Worm (Caenorhabditis elegans) whole organism, late embryonic: ENCODE results near the gene srh-250.
A peak's percentile ranks its signal among the peaks of the same experiment; 100 is the strongest.

Experiments
- C08G9.2 ChIP-seq: sonication (generic microtip); optimal IDR thresholded peaks from 2 replicates; lab custom pipeline; 2016; ENCODE audit warnings: mild to moderate bottlenecking, missing genetic modification characterization, moderate library complexity, missing compliant biosample characterization
- C38D4.7 ChIP-seq: fragments of 200-800 bp; sonication (Bioruptor generic); optimal IDR thresholded peaks from 2 replicates; lab custom pipeline; 2018; ENCODE audit warnings: mild to moderate bottlenecking, missing genetic modification characterization, moderate library complexity, missing compliant biosample characterization
- F13H6.1 ChIP-seq: sonication (generic microtip); optimal IDR thresholded peaks from 2 replicates; lab custom pipeline; 2016; ENCODE audit warnings: missing genetic modification characterization, missing compliant biosample characterization
- Y22D7AL.16 ChIP-seq: sonication (generic microtip); optimal IDR thresholded peaks from 2 replicates; lab custom pipeline; 2016; ENCODE audit warnings: missing genetic modification characterization, missing compliant biosample characterization
- ceh-14 ChIP-seq: sonication (generic microtip); optimal IDR thresholded peaks from 2 replicates; lab custom pipeline; 2016; ENCODE audit warnings: missing genotype, missing genetic modification characterization, missing compliant biosample characterization
- ceh-18 ChIP-seq: sonication (generic microtip); optimal IDR thresholded peaks from 2 replicates; lab custom pipeline; 2016; ENCODE audit warnings: missing genetic modification characterization, missing compliant biosample characterization
- ceh-19 ChIP-seq: fragments of 200-800 bp; sonication (Bioruptor generic); optimal IDR thresholded peaks from 2 replicates; lab custom pipeline; 2018; ENCODE audit warnings: mild to moderate bottlenecking, missing genetic modification characterization, missing compliant biosample characterization
- ceh-2 ChIP-seq: sonication (generic microtip); optimal IDR thresholded peaks from 2 replicates; lab custom pipeline; 2016; ENCODE audit warnings: missing genotype, missing genetic modification characterization, missing compliant biosample characterization
- ceh-30 ChIP-seq: fragments of 150-350 bp; optimal IDR thresholded peaks from 2 replicates; lab custom pipeline; 2014; ENCODE audit warnings: missing biosample characterization, missing genetic modification characterization
- ceh-31 ChIP-seq: sonication (generic microtip); optimal IDR thresholded peaks from 2 replicates; lab custom pipeline; 2016; ENCODE audit warnings: missing genetic modification characterization, missing compliant biosample characterization
- ceh-34 ChIP-seq: sonication (generic microtip); optimal IDR thresholded peaks from 2 replicates; lab custom pipeline; 2016; ENCODE audit warnings: mild to moderate bottlenecking, missing genetic modification characterization, missing compliant biosample characterization
- ceh-48 ChIP-seq: sonication (generic microtip); optimal IDR thresholded peaks from 2 replicates; lab custom pipeline; 2016; ENCODE audit warnings: missing genetic modification characterization, inconsistent platforms, missing compliant biosample characterization
- ceh-9 ChIP-seq: sonication (generic microtip); optimal IDR thresholded peaks from 2 replicates; lab custom pipeline; 2016; ENCODE audit warnings: mild to moderate bottlenecking, missing genetic modification characterization, inconsistent platforms, missing compliant biosample characterization
- elt-2 ChIP-seq: sonication (generic microtip); optimal IDR thresholded peaks from 2 replicates; lab custom pipeline; 2016; ENCODE audit warnings: missing genetic modification reagents, missing genetic modification characterization, missing compliant biosample characterization
- ets-4 ChIP-seq: sonication (generic microtip); optimal IDR thresholded peaks from 2 replicates; lab custom pipeline; 2016; ENCODE audit warnings: missing genetic modification characterization, missing compliant biosample characterization
- eyg-1 ChIP-seq: sonication (generic microtip); optimal IDR thresholded peaks from 2 replicates; lab custom pipeline; 2016; ENCODE audit warnings: missing genotype, missing genetic modification characterization, missing compliant biosample characterization
- fkh-10 ChIP-seq: fragments of 150-350 bp; optimal IDR thresholded peaks from 2 replicates; lab custom pipeline; 2014; ENCODE audit warnings: missing biosample characterization, missing genetic modification reagents, missing genetic modification characterization
- fkh-6 ChIP-seq: sonication (generic microtip); optimal IDR thresholded peaks from 2 replicates; lab custom pipeline; 2016; ENCODE audit warnings: missing genetic modification characterization, missing compliant biosample characterization
- hlh-15 ChIP-seq: sonication (generic microtip); optimal IDR thresholded peaks from 2 replicates; lab custom pipeline; 2016; ENCODE audit warnings: missing genetic modification characterization, missing compliant biosample characterization
- hlh-30 ChIP-seq: sonication (generic microtip); optimal IDR thresholded peaks from 2 replicates; lab custom pipeline; 2017; ENCODE audit warnings: antibody characterized with exemption, missing genetic modification characterization, missing compliant biosample characterization; ENCODE audit not compliant: insufficient read depth
- hlh-6 ChIP-seq: sonication (generic microtip); optimal IDR thresholded peaks from 2 replicates; lab custom pipeline; 2016; ENCODE audit warnings: missing genotype, missing genetic modification characterization, missing compliant biosample characterization
- hlh-8 ChIP-seq: sonication (generic microtip); optimal IDR thresholded peaks from 2 replicates; lab custom pipeline; 2016; ENCODE audit warnings: missing genotype, missing genetic modification characterization, missing compliant biosample characterization
- madf-2 ChIP-seq: sonication (generic microtip); optimal IDR thresholded peaks from 2 replicates; lab custom pipeline; 2017; ENCODE audit warnings: missing genetic modification characterization, missing compliant biosample characterization
- nfya-1 ChIP-seq: sonication (generic microtip); optimal IDR thresholded peaks from 2 replicates; lab custom pipeline; 2017; ENCODE audit warnings: missing genetic modification characterization, mild to moderate bottlenecking, missing compliant biosample characterization, antibody characterized with exemption, moderate library complexity
- nhr-11 ChIP-seq: fragments of 150-350 bp; optimal IDR thresholded peaks from 2 replicates; lab custom pipeline; 2014; ENCODE audit warnings: missing biosample characterization, missing genetic modification characterization
- pag-3 ChIP-seq: sonication (generic microtip); optimal IDR thresholded peaks from 2 replicates; lab custom pipeline; 2016; ENCODE audit warnings: missing compliant biosample characterization, missing genetic modification characterization, borderline replicate concordance
- pax-1 ChIP-seq: fragments of 150-350 bp; optimal IDR thresholded peaks from 2 replicates; lab custom pipeline; 2014; ENCODE audit warnings: missing biosample characterization, missing genetic modification characterization
- pqm-1 ChIP-seq: sonication (generic microtip); optimal IDR thresholded peaks from 2 replicates; lab custom pipeline; 2016; ENCODE audit warnings: missing genetic modification characterization, missing compliant biosample characterization
- pros-1 ChIP-seq: fragments of 150-350 bp; optimal IDR thresholded peaks from 2 replicates; lab custom pipeline; 2014; ENCODE audit warnings: missing biosample characterization, missing genetic modification reagents, missing genetic modification characterization
- ref-2 ChIP-seq: sonication (generic microtip); optimal IDR thresholded peaks from 2 replicates; lab custom pipeline; 2016; ENCODE audit warnings: missing genetic modification characterization, missing compliant biosample characterization
- sdc-2 ChIP-seq: sonication (generic microtip); optimal IDR thresholded peaks from 2 replicates; lab custom pipeline; 2016; ENCODE audit warnings: missing genotype, missing genetic modification characterization, missing compliant biosample characterization
- sox-2 ChIP-seq: fragments of 200-800 bp; sonication (Bioruptor generic); IDR thresholded peaks from 2 replicates; pipeline ENCODE4 v1.3.6; 2022; ENCODE audit warnings: missing genetic modification reagents, missing genetic modification characterization, missing compliant biosample characterization
- sox-4 ChIP-seq: sonication (generic microtip); optimal IDR thresholded peaks from 2 replicates; lab custom pipeline; 2017; ENCODE audit warnings: mild to moderate bottlenecking, missing genetic modification characterization, inconsistent platforms, missing compliant biosample characterization
- syd-9 ChIP-seq: sonication (generic microtip); optimal IDR thresholded peaks from 2 replicates; lab custom pipeline; 2016; ENCODE audit warnings: mild to moderate bottlenecking, missing genetic modification characterization, moderate library complexity, missing compliant biosample characterization
- tbx-2 ChIP-seq: sonication (generic microtip); optimal IDR thresholded peaks from 2 replicates; lab custom pipeline; 2016; ENCODE audit warnings: missing genetic modification characterization, missing compliant biosample characterization
- tbx-7 ChIP-seq: sonication (generic microtip); optimal IDR thresholded peaks from 2 replicates; lab custom pipeline; 2016; ENCODE audit warnings: missing genotype, missing genetic modification characterization, missing compliant biosample characterization
- ttx-3 ChIP-seq: sonication (generic microtip); optimal IDR thresholded peaks from 2 replicates; lab custom pipeline; 2016; ENCODE audit warnings: missing genetic modification reagents, missing genetic modification characterization, missing compliant biosample characterization
- unc-3 ChIP-seq, 2 experiments: fragments of 200-800 bp in 1 of 2; sonication (Bioruptor generic) in 1 of 2; sonication (generic microtip) in 1 of 2; conservative IDR thresholded peaks in 1 of 2; optimal IDR thresholded peaks in 1 of 2; 2 replicates each; pipeline versions ENCODE4 v1.3.6 to Lab custom; 2016 to 2022; ENCODE audit warnings: missing compliant biosample characterization in 2 of 2, missing genetic modification characterization in 2 of 2, missing genetic modification reagents in 1 of 2
- unc-42 ChIP-seq: sonication (generic microtip); optimal IDR thresholded peaks from 2 replicates; lab custom pipeline; 2016; ENCODE audit warnings: missing genotype, missing genetic modification characterization, missing compliant biosample characterization
- unc-55 ChIP-seq: sonication (generic microtip); optimal IDR thresholded peaks from 2 replicates; lab custom pipeline; 2017; ENCODE audit warnings: missing biosample characterization, missing genetic modification reagents, missing genetic modification characterization
- zip-5 ChIP-seq: sonication (generic microtip); optimal IDR thresholded peaks from 2 replicates; lab custom pipeline; 2016; ENCODE audit warnings: missing genetic modification characterization, missing compliant biosample characterization
- ztf-16 ChIP-seq: sonication (generic microtip); optimal IDR thresholded peaks from 2 replicates; lab custom pipeline; 2017; ENCODE audit warnings: missing genetic modification characterization, missing compliant biosample characterization

Gene srh-250

ce11 chrII:3896920-3897319 lies 18.5 kb downstream of the srh-250 start:
- TF ChIP-seq hlh-8 (tag; lab: Kevin White, UChicago): peak; percentile 20
- no peak for TF ChIP-seq C08G9.2 (tag; lab: Kevin White, UChicago)
- TF ChIP-seq fkh-10 (GFP tag; lab: Kevin White, UChicago): no peak
- peak; percentile 29 for TF ChIP-seq elt-2 (tag; lab: Kevin White, UChicago)
- peak; percentile 19 for TF ChIP-seq pax-1 (tag; lab: Kevin White, UChicago)
- no peak for TF ChIP-seq zip-5 (tag; lab: Kevin White, UChicago)
- no peak for TF ChIP-seq nhr-11 (tag; lab: Kevin White, UChicago)
- TF ChIP-seq tbx-7 (tag; lab: Kevin White, UChicago): no peak
- no peak for TF ChIP-seq madf-2 (tag; lab: Kevin White, UChicago)
- TF ChIP-seq ets-4 (tag; lab: Kevin White, UChicago): peak; percentile 32
- TF ChIP-seq hlh-30: peak; percentile 18
- no peak for TF ChIP-seq syd-9
- TF ChIP-seq ceh-19 (GFP tag; lab: Kevin White, UChicago): no peak
- TF ChIP-seq ceh-31 (tag; lab: Kevin White, UChicago): peak; percentile 59
- no peak for TF ChIP-seq sox-4 (tag; lab: Kevin White, UChicago)
- TF ChIP-seq eyg-1 (tag; lab: Kevin White, UChicago): no peak
- TF ChIP-seq ceh-14 (tag; lab: Kevin White, UChicago): no peak
- no peak for TF ChIP-seq pag-3 (tag; lab: Kevin White, UChicago)
- no peak for TF ChIP-seq fkh-6 (tag; lab: Kevin White, UChicago)
- peak; percentile 66 for TF ChIP-seq nfya-1 (tag; lab: Kevin White, UChicago)
- TF ChIP-seq unc-42 (tag; lab: Kevin White, UChicago): peak; percentile 59
- no peak for TF ChIP-seq unc-3 (GFP tag; conservative IDR thresholded peaks at IDR 0.05; lab: Robert Waterston, UW)
- TF ChIP-seq unc-3 (tag; optimal IDR thresholded peaks at IDR 0.05; lab: Kevin White, UChicago): no peak
- peak; percentile 61 for TF ChIP-seq sox-2 (GFP tag; lab: Robert Waterston, UW)
- no peak for TF ChIP-seq tbx-2 (tag; lab: Kevin White, UChicago)
- no peak for TF ChIP-seq ceh-9 (tag; lab: Kevin White, UChicago)
- no peak for TF ChIP-seq hlh-15
- TF ChIP-seq pqm-1 (tag; lab: Kevin White, UChicago): no peak
- peak; percentile 16 for TF ChIP-seq ceh-34
- TF ChIP-seq Y22D7AL.16 (tag; lab: Kevin White, UChicago): no peak
- peak; percentile 10 for TF ChIP-seq ceh-48
- TF ChIP-seq ceh-18 (tag; lab: Kevin White, UChicago): no peak
- TF ChIP-seq F13H6.1 (tag; lab: Kevin White, UChicago): peak; percentile 17
- TF ChIP-seq ref-2 (tag; lab: Kevin White, UChicago): peak; percentile 20
- TF ChIP-seq unc-55 (GFP tag; lab: Kevin White, UChicago): peak; percentile 27
- no peak for TF ChIP-seq ztf-16 (tag; lab: Kevin White, UChicago)
- no peak for TF ChIP-seq ceh-30 (tag; lab: Kevin White, UChicago)

- no peak for TF ChIP-seq ttx-3
- TF ChIP-seq pros-1 (tag; lab: Kevin White, UChicago): no peak
- peak; percentile 55 for TF ChIP-seq ceh-31 (tag; lab: Kevin White, UChicago)
- no peak for TF ChIP-seq Y22D7AL.16 (tag; lab: Kevin White, UChicago)
- TF ChIP-seq hlh-6 (tag; lab: Kevin White, UChicago): no peak
- TF ChIP-seq nfya-1 (tag; lab: Kevin White, UChicago): peak; percentile 53
- TF ChIP-seq unc-42 (tag; lab: Kevin White, UChicago): peak; percentile 70
- TF ChIP-seq ceh-30 (tag; lab: Kevin White, UChicago): no peak
- TF ChIP-seq pqm-1 (tag; lab: Kevin White, UChicago): no peak
- no peak for TF ChIP-seq tbx-7 (tag; lab: Kevin White, UChicago)
- TF ChIP-seq ceh-9 (tag; lab: Kevin White, UChicago): no peak
- peak; percentile 40 for TF ChIP-seq tbx-2 (tag; lab: Kevin White, UChicago)
- TF ChIP-seq sdc-2 (tag; lab: Kevin White, UChicago): peak; percentile 20
- TF ChIP-seq sox-2 (GFP tag; lab: Robert Waterston, UW): no peak
- TF ChIP-seq ceh-2 (tag; lab: Kevin White, UChicago): no peak
- no peak for TF ChIP-seq C38D4.7 (GFP tag; lab: Kevin White, UChicago)
- TF ChIP-seq unc-55 (GFP tag; lab: Kevin White, UChicago): peak; percentile 15
These were observed 19.5 kb downstream of the srh-250 start, which contains the start of gene F53C3.6 for ce11 chrII:3897758-3898494. TSS of gene F53C3.6 (plus strand) at chrII:3898142.
